Worm (Caenorhabditis elegans) whole organism, L4 larva: ENCODE data around the gene F56C4.1.

Experiments
- Y105C5A.15 ChIP-seq: fragments of 200-800 bp; sonication (Bioruptor generic); IDR thresholded peaks from 2 replicates; pipeline ENCODE4 v1.3.6; 2022; ENCODE audit warnings: missing genetic modification characterization, missing compliant biosample characterization
- aly-2 ChIP-seq: sonication (generic microtip); optimal IDR thresholded peaks from 2 replicates; lab custom pipeline; 2018; ENCODE audit warnings: missing biosample characterization, missing genetic modification characterization
- arid-1 ChIP-seq: fragments of 200-800 bp; sonication (Bioruptor generic); conservative IDR thresholded peaks from 2 replicates; pipeline ENCODE4 v1.3.6; 2022; ENCODE audit warnings: missing genetic modification reagents, missing genetic modification characterization, missing compliant biosample characterization
- daf-12 ChIP-seq: fragments of 150-350 bp; optimal IDR thresholded peaks from 2 replicates; lab custom pipeline; 2014; ENCODE audit warnings: missing biosample characterization, missing genetic modification reagents, missing genetic modification characterization
- egl-43 ChIP-seq: fragments of 200-800 bp; sonication (Bioruptor generic); IDR thresholded peaks from 2 replicates; pipeline ENCODE4 v1.3.6; 2022; ENCODE audit warnings: missing genetic modification reagents, missing genetic modification characterization, missing compliant biosample characterization
- lin-29 ChIP-seq: fragments of 200-800 bp; sonication (Bioruptor generic); IDR thresholded peaks from 2 replicates; pipeline ENCODE4 v1.3.6; 2022; ENCODE audit warnings: missing genetic modification reagents, missing genetic modification characterization, missing compliant biosample characterization
- nhr-10 ChIP-seq: fragments of 150-350 bp; optimal IDR thresholded peaks from 2 replicates; lab custom pipeline; 2014; ENCODE audit warnings: missing biosample characterization, missing genetic modification characterization
- pha-4 ChIP-seq, 2 experiments: fragments of 150-350 bp in 1 of 2; fragments of 200-800 bp in 1 of 2; sonication (Bioruptor generic) in 1 of 2; IDR thresholded peaks in 1 of 2; optimal IDR thresholded peaks in 1 of 2; 2 replicates each; pipeline versions ENCODE4 v1.3.6 to Lab custom; 2014 to 2022; ENCODE audit warnings: missing genetic modification characterization in 2 of 2, missing genetic modification reagents in 2 of 2, missing biosample characterization in 1 of 2, missing compliant biosample characterization in 1 of 2
- skn-1 ChIP-seq: fragments of 150-350 bp; optimal IDR thresholded peaks from 2 replicates; lab custom pipeline; 2014; ENCODE audit warnings: missing biosample characterization, missing genetic modification characterization
- unc-39 ChIP-seq: sonication (generic microtip); optimal IDR thresholded peaks from 2 replicates; lab custom pipeline; 2017; ENCODE audit warnings: missing biosample characterization, missing genetic modification characterization

DNA sequence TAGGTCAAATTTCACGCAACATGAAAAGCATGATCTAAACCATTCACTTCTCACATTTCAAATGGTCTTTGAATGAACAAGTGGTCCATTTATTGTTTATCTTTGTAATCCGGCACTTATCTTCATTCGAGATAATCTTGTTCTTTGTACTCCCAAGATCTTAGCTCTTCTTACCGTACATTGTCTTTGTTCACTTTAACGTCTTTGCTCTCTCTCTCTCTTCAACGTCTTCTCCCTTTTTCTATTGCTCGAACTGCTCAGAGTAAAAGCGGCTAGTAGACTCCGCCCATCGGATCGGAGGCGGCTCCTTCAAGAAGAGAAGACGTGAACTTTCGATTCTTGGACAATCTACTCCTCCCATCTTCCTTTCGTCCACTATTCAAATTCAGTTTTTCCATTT, at the start of gene F56C4.1:
- TF ChIP-seq arid-1 (GFP tag; lab: Robert Waterston, UW) (no peak), daf-12 (no peak), aly-2 (tag; lab: Kevin White, UChicago) (no peak), pha-4 (GFP tag; IDR thresholded peaks at IDR 0.05; lab: Robert Waterston, UW) (no peak), pha-4 (tag; optimal IDR thresholded peaks at IDR 0.05; lab: Kevin White, UChicago) (no peak), skn-1 (tag; lab: Kevin White, UChicago) (no peak), unc-39 (tag; lab: Kevin White, UChicago) (no peak), egl-43 (GFP tag; lab: Robert Waterston, UW) (no peak), nhr-10 (tag; lab: Kevin White, UChicago) (no peak), lin-29 (GFP tag; lab: Robert Waterston, UW) (no peak), Y105C5A.15 (no peak)
